Worm (Caenorhabditis elegans) whole organism, L3 larva: Measurements from ENCODE around the gene K09F6.11.

Source experiments
- ZK546.5 ChIP-seq: sonication (generic microtip); optimal IDR thresholded peaks from 2 replicates; lab custom pipeline; 2017; ENCODE audit warnings: missing biosample characterization, missing genetic modification characterization
- ama-1 ChIP-seq: fragments of 150-350 bp; optimal IDR thresholded peaks from 2 replicates; lab custom pipeline; 2018
- nhr-11 ChIP-seq: fragments of 150-350 bp; optimal IDR thresholded peaks from 2 replicates; lab custom pipeline; 2014; ENCODE audit warnings: missing biosample characterization, missing genetic modification characterization
- nhr-12 ChIP-seq: fragments of 150-350 bp; optimal IDR thresholded peaks from 2 replicates; lab custom pipeline; 2014; ENCODE audit warnings: missing biosample characterization, missing genetic modification characterization
- nhr-23 ChIP-seq: fragments of 150-350 bp; optimal IDR thresholded peaks from 2 replicates; lab custom pipeline; 2014; ENCODE audit warnings: missing biosample characterization, missing genetic modification reagents, missing genetic modification characterization
- nhr-43 ChIP-seq: sonication (generic microtip); optimal IDR thresholded peaks from 2 replicates; lab custom pipeline; 2016; ENCODE audit warnings: mild to moderate bottlenecking, missing genetic modification characterization, missing compliant biosample characterization; ENCODE audit not compliant: poor library complexity, severe bottlenecking
- nhr-76 ChIP-seq: fragments of 150-350 bp; sonication (generic microtip); optimal IDR thresholded peaks from 5 replicates; lab custom pipeline; 2014; ENCODE audit warnings: missing biosample characterization, missing genetic modification characterization
- pha-4 ChIP-seq: fragments of 150-350 bp; optimal IDR thresholded peaks from 2 replicates; lab custom pipeline; 2014; ENCODE audit warnings: missing biosample characterization, missing genetic modification reagents, missing genetic modification characterization
- pqm-1 ChIP-seq: fragments of 150-350 bp; optimal IDR thresholded peaks from 2 replicates; lab custom pipeline; 2017; ENCODE audit warnings: missing biosample characterization, missing genetic modification characterization, inconsistent platforms
- unc-62 ChIP-seq: fragments of 150-350 bp; sonication (generic microtip); optimal IDR thresholded peaks from 4 replicates; lab custom pipeline; 2014; ENCODE audit warnings: missing biosample characterization, missing genetic modification reagents, missing genetic modification characterization
- zag-1 ChIP-seq: fragments of 150-350 bp; optimal IDR thresholded peaks from 2 replicates; lab custom pipeline; 2014; ENCODE audit warnings: missing biosample characterization, missing genetic modification characterization
- ztf-4 ChIP-seq: fragments of 150-350 bp; optimal IDR thresholded peaks from 2 replicates; lab custom pipeline; 2014; ENCODE audit warnings: missing biosample characterization, missing genetic modification characterization

DNA sequence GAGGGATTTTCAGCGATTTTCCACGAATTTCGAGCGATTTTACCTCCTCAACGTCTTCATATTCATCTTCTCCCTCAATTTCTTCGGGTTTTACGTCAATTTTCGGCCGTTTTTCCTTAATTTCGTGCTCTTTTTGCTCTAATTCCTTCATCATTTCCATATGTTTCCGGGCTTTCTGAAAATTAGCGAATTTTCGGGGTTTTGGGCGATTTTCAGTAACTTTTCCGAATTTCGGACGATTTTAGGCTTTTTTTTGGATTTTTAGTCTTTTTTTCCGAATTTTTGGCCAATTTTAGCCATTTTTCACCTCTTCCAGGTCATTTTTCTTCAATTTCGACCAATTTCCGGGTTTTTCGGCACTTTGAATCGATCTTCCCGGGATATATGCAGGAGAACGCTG, 49.6 kb upstream of the K09F6.11 start:
- no peak for TF ChIP-seq unc-62 (GFP tag; lab: Kevin White, UChicago)
- no peak for TF ChIP-seq ztf-4 (tag; lab: Kevin White, UChicago)
- no peak for TF ChIP-seq ama-1 (lab: Kevin White, UChicago)
- no peak for TF ChIP-seq zag-1 (tag; lab: Kevin White, UChicago)
- TF ChIP-seq nhr-11 (tag; lab: Kevin White, UChicago) = no peak
- TF ChIP-seq ZK546.5 (tag; lab: Kevin White, UChicago) = no peak
- TF ChIP-seq nhr-43 (tag; lab: Kevin White, UChicago) = no peak
- no peak for TF ChIP-seq pha-4 (tag; lab: Kevin White, UChicago)
- no peak for TF ChIP-seq nhr-12 (tag; lab: Kevin White, UChicago)
- no peak for TF ChIP-seq nhr-23 (tag; lab: Kevin White, UChicago)
- no peak for TF ChIP-seq nhr-76 (tag; lab: Kevin White, UChicago)
- TF ChIP-seq pqm-1 (tag; lab: Kevin White, UChicago) = no peak
